Fruit fly (Drosophila melanogaster) whole organism: ENCODE measurements around the gene CG13078.

ENCODE experiments used
- CG8478 ChIP-seq: fragments of >200 bp; optimal IDR thresholded peaks from 2 replicates; lab custom pipeline; 2018; ENCODE audit warnings: inconsistent platforms
- Dll ChIP-seq: fragments of >200 bp; optimal IDR thresholded peaks from 2 replicates; lab custom pipeline; 2017
- EcR ChIP-seq, 2 experiments: fragments of >200 bp; optimal IDR thresholded peaks; 2 replicates each; lab custom pipeline; 2017; ENCODE audit warnings: missing biosample characterization in 2 of 2, missing genetic modification characterization in 2 of 2, missing genetic modification reagents in 2 of 2
- pan ChIP-seq: fragments of >200 bp; optimal IDR thresholded peaks from 2 replicates; lab custom pipeline; 2017
- psq ChIP-seq: fragments of >200 bp; optimal IDR thresholded peaks from 2 replicates; lab custom pipeline; 2017
- usp ChIP-seq: fragments of >200 bp; optimal IDR thresholded peaks from 2 replicates; lab custom pipeline; 2017; ENCODE audit warnings: missing biosample characterization, missing genetic modification characterization, mixed read lengths

dm6 chr2L:19572496-19573317 is 9.0 kb downstream of the CG13078 start:
- TF ChIP-seq usp (GFP tag; lab: Kevin White, UChicago), result no peak
- peak in 1 of 2 experiments; percentile 67 for TF ChIP-seq EcR (GFP tag; optimal IDR thresholded peaks at IDR 0.05; lab: Kevin White, UChicago)
- TF ChIP-seq CG8478 (lab: Kevin White, UChicago), result no peak
- peak; percentile 94 for TF ChIP-seq pan (lab: Kevin White, UChicago)
- TF ChIP-seq psq, result no peak
- peak; percentile 60 for TF ChIP-seq Dll (lab: Kevin White, UChicago)
